Worm (Caenorhabditis elegans) whole organism, L2 larva: ENCODE data around the gene hlh-29.

Experiments used
- C34F6.9 ChIP-seq: fragments of 150-350 bp; optimal IDR thresholded peaks from 2 replicates; lab custom pipeline; 2014; ENCODE audit warnings: missing biosample characterization, missing genetic modification characterization
- Y55F3AM.14 ChIP-seq: fragments of 200-800 bp; sonication (Bioruptor generic); optimal IDR thresholded peaks from 2 replicates; lab custom pipeline; 2018; ENCODE audit warnings: mild to moderate bottlenecking, missing genetic modification characterization, missing compliant biosample characterization
- ceh-82 ChIP-seq: fragments of 150-350 bp; optimal IDR thresholded peaks from 2 replicates; lab custom pipeline; 2014; ENCODE audit warnings: missing biosample characterization, missing genetic modification characterization
- egl-27 ChIP-seq: sonication (generic microtip); optimal IDR thresholded peaks from 3 replicates; lab custom pipeline; 2017; ENCODE audit warnings: missing biosample characterization, missing genetic modification reagents, missing genetic modification characterization
- elt-1 ChIP-seq: fragments of 150-350 bp; optimal IDR thresholded peaks from 2 replicates; lab custom pipeline; 2014; ENCODE audit warnings: missing biosample characterization, missing genetic modification characterization
- elt-3 ChIP-seq: sonication (generic microtip); optimal IDR thresholded peaks from 2 replicates; lab custom pipeline; 2017; ENCODE audit warnings: missing biosample characterization, missing genetic modification characterization
- fos-1 ChIP-seq: fragments of 150-350 bp; optimal IDR thresholded peaks from 2 replicates; lab custom pipeline; 2014; ENCODE audit warnings: missing biosample characterization, missing genetic modification characterization
- lin-11 ChIP-seq: fragments of 150-350 bp; sonication (generic microtip); optimal IDR thresholded peaks from 2 replicates; lab custom pipeline; 2014; ENCODE audit warnings: missing biosample characterization, missing genetic modification characterization, inconsistent platforms, mixed read lengths
- lsy-2 ChIP-seq, 2 experiments: fragments of 150-350 bp in 1 of 2; sonication (generic microtip) in 1 of 2; optimal IDR thresholded peaks; 2 replicates each; lab custom pipeline; 2014 to 2017; ENCODE audit warnings: missing biosample characterization in 2 of 2, missing genetic modification characterization in 2 of 2
- nhr-12 ChIP-seq: fragments of 150-350 bp; optimal IDR thresholded peaks from 2 replicates; lab custom pipeline; 2014; ENCODE audit warnings: missing biosample characterization, missing genetic modification characterization
- nhr-129 ChIP-seq: fragments of 150-350 bp; optimal IDR thresholded peaks from 2 replicates; lab custom pipeline; 2014; ENCODE audit warnings: missing biosample characterization, missing genetic modification characterization
- nhr-25 ChIP-seq: fragments of 150-350 bp; sonication (generic microtip); optimal IDR thresholded peaks from 3 replicates; lab custom pipeline; 2014; ENCODE audit warnings: missing biosample characterization, missing genetic modification characterization

- TF ChIP-seq lsy-2 (tag; optimal IDR thresholded peaks at IDR 0.05; lab: Kevin White, UChicago): no peak
- no peak for TF ChIP-seq C34F6.9 (tag; lab: Kevin White, UChicago)
- no peak for TF ChIP-seq fos-1 (tag; lab: Kevin White, UChicago)
- TF ChIP-seq nhr-129 (tag; lab: Kevin White, UChicago): no peak
- TF ChIP-seq elt-3 (tag; lab: Kevin White, UChicago): no peak
- TF ChIP-seq nhr-12: no peak
- TF ChIP-seq elt-1 (tag; lab: Kevin White, UChicago): no peak
- no peak for TF ChIP-seq nhr-25 (tag; lab: Kevin White, UChicago)
- no peak for TF ChIP-seq Y55F3AM.14
- no peak for TF ChIP-seq lin-11 (tag; lab: Kevin White, UChicago)
- TF ChIP-seq egl-27: no peak
- no peak for TF ChIP-seq ceh-82 (tag; lab: Kevin White, UChicago)
These were observed 31.3 kb upstream of the hlh-29 start, which contains the start of gene frpr-7 for ce11 chrX:17579779-17580178.
